Fruit fly (Drosophila melanogaster) whole organism, wandering third instar larva: ENCODE measurements around the gene CG32573.

Experiments used
- Abd-B ChIP-seq: fragments of >200 bp; optimal IDR thresholded peaks from 2 replicates; lab custom pipeline; 2017; ENCODE audit warnings: missing biosample characterization, missing genetic modification characterization
- Hr78 ChIP-seq: fragments of >200 bp; optimal IDR thresholded peaks from 2 replicates; lab custom pipeline; 2017; ENCODE audit warnings: missing biosample characterization, missing genetic modification characterization
- Vsx2 ChIP-seq: fragments of 200-300, 225-300 bp; sonication (Bioruptor generic); optimal IDR thresholded peaks from 2 replicates; lab custom pipeline; 2018; ENCODE audit warnings: missing biosample characterization, missing genetic modification characterization; ENCODE audit not compliant: partially characterized antibody
- pan ChIP-seq: fragments of >200 bp; optimal IDR thresholded peaks from 2 replicates; lab custom pipeline; 2017
- psq ChIP-seq: fragments of 200-800 bp; sonication (Bioruptor generic); optimal IDR thresholded peaks from 3 replicates; lab custom pipeline; 2017; ENCODE audit warnings: missing biosample characterization, mild to moderate bottlenecking, missing genetic modification characterization, moderate library complexity
- tai ChIP-seq: sonication (Bioruptor generic); optimal IDR thresholded peaks from 2 replicates; lab custom pipeline; 2016; ENCODE audit warnings: missing biosample characterization, missing genetic modification characterization

dm6 chrX:16676653-16677052, 25.5 kb downstream of the CG32573 start, which contains the start of gene CG13012:
- TF ChIP-seq pan (lab: Kevin White, UChicago) (no peak), tai (no peak), Abd-B (GFP tag; lab: Kevin White, UChicago) (no peak), psq (GFP tag; lab: Kevin White, UChicago) (no peak), Hr78 (GFP tag; lab: Kevin White, UChicago) (no peak), Vsx2 (GFP tag; lab: Kevin White, UChicago) (no peak)
